Worm (Caenorhabditis elegans) whole organism, midembryonic: ENCODE data around the gene H19J13.2.

Experiments
- T22C8.4 ChIP-seq: fragments of 200-800 bp; sonication (Bioruptor generic); IDR thresholded peaks from 2 replicates; pipeline ENCODE4 v1.3.6; 2022; ENCODE audit warnings: missing genetic modification characterization, missing compliant biosample characterization
- cog-1 ChIP-seq: sonication (generic microtip); optimal IDR thresholded peaks from 2 replicates; lab custom pipeline; 2016; ENCODE audit warnings: missing genetic modification characterization, missing compliant biosample characterization
- flt-1 ChIP-seq: fragments of 200-800 bp; sonication (Bioruptor generic); IDR thresholded peaks from 2 replicates; pipeline ENCODE4 v1.3.6; 2022; ENCODE audit warnings: missing genetic modification characterization, missing compliant biosample characterization
- klf-2 ChIP-seq: fragments of 200-800 bp; sonication (Bioruptor generic); conservative IDR thresholded peaks from 2 replicates; pipeline ENCODE4 v1.3.6; 2022; ENCODE audit warnings: missing genetic modification reagents, missing genetic modification characterization, missing compliant biosample characterization
- med-1 ChIP-seq: sonication (generic microtip); optimal IDR thresholded peaks from 2 replicates; lab custom pipeline; 2017; ENCODE audit warnings: missing genetic modification characterization, mild to moderate bottlenecking, missing compliant biosample characterization, antibody characterized with exemption, missing genetic modification reagents; ENCODE audit not compliant: insufficient read depth
- tab-1 ChIP-seq: fragments of 200-800 bp; sonication (Bioruptor generic); IDR thresholded peaks from 2 replicates; pipeline ENCODE4 v1.3.6; 2022; ENCODE audit warnings: missing genetic modification characterization, missing compliant biosample characterization
- ztf-23 ChIP-seq: fragments of 200-800 bp; sonication (Bioruptor generic); IDR thresholded peaks from 2 replicates; pipeline ENCODE4 v1.3.6; 2022; ENCODE audit warnings: missing genetic modification reagents, missing genetic modification characterization, missing compliant biosample characterization
- ztf-29 ChIP-seq: fragments of 200-800 bp; sonication (Bioruptor generic); IDR thresholded peaks from 2 replicates; pipeline ENCODE4 v1.3.6; 2022; ENCODE audit warnings: missing genetic modification reagents, missing genetic modification characterization, missing compliant biosample characterization

- TF ChIP-seq tab-1 (GFP tag; lab: Robert Waterston, UW) (no peak), flt-1 (GFP tag; lab: Robert Waterston, UW) (no peak), med-1 (GFP tag; lab: Kevin White, UChicago) (no peak), ztf-29 (no peak), ztf-23 (GFP tag; lab: Robert Waterston, UW) (no peak), klf-2 (GFP tag; lab: Robert Waterston, UW) (no peak), cog-1 (no peak), T22C8.4 (GFP tag; lab: Robert Waterston, UW) (no peak)
Measured at ce11 chrX:12241457-12241856, 32.3 kb downstream of the H19J13.2 start, which contains the start of gene cest-3.
